Fruit fly (Drosophila melanogaster) whole organism, adult: ENCODE results near the gene CG6966.

Source experiments
- CG11617 ChIP-seq: fragments of 200-800 bp; sonication (Bioruptor generic); optimal IDR thresholded peaks from 2 replicates; lab custom pipeline; 2017; ENCODE audit warnings: mild to moderate bottlenecking, missing biosample characterization, missing genetic modification reagents, missing genetic modification characterization
- CG12768 ChIP-seq: fragments of 200-800 bp; sonication (Bioruptor generic); optimal IDR thresholded peaks from 2 replicates; lab custom pipeline; 2017; ENCODE audit warnings: missing biosample characterization, missing genetic modification characterization, mild to moderate bottlenecking, moderate library complexity, missing genetic modification reagents
- CG14711 ChIP-seq: fragments of 200-800 bp; sonication (Bioruptor generic); optimal IDR thresholded peaks from 2 replicates; lab custom pipeline; 2018; ENCODE audit warnings: missing biosample characterization, mild to moderate bottlenecking, missing genetic modification characterization, moderate library complexity
- CG1620 ChIP-seq: fragments of 200-800 bp; sonication (Bioruptor generic); optimal IDR thresholded peaks from 2 replicates; lab custom pipeline; 2016; ENCODE audit warnings: missing biosample characterization, missing genetic modification characterization
- CG33017 ChIP-seq: fragments of 200-800 bp; sonication (Bioruptor generic); optimal IDR thresholded peaks from 2 replicates; lab custom pipeline; 2018; ENCODE audit warnings: missing biosample characterization, mild to moderate bottlenecking, missing genetic modification characterization, moderate library complexity
- CG5204 ChIP-seq: fragments of 200-800 bp; sonication (Bioruptor generic); optimal IDR thresholded peaks from 2 replicates; lab custom pipeline; 2016; ENCODE audit warnings: missing biosample characterization, missing genetic modification characterization
- CG7045 ChIP-seq: fragments of 200-800 bp; sonication (Bioruptor generic); optimal IDR thresholded peaks from 2 replicates; lab custom pipeline; 2017; ENCODE audit warnings: missing biosample characterization, mild to moderate bottlenecking, missing genetic modification characterization
- CG7101 ChIP-seq: fragments of 200-800 bp; sonication (Bioruptor generic); optimal IDR thresholded peaks from 2 replicates; lab custom pipeline; 2018; ENCODE audit warnings: missing biosample characterization, mild to moderate bottlenecking, missing genetic modification characterization, moderate library complexity
- Clk ChIP-seq: fragments of 200-800 bp; sonication (Bioruptor generic); optimal IDR thresholded peaks from 2 replicates; lab custom pipeline; 2017; ENCODE audit warnings: missing biosample characterization, missing genetic modification characterization
- Crg-1 ChIP-seq: fragments of 200-800 bp; sonication (Bioruptor generic); optimal IDR thresholded peaks from 2 replicates; lab custom pipeline; 2016; ENCODE audit warnings: missing biosample characterization, missing genetic modification characterization
- Hr96 ChIP-seq: fragments of 200-800 bp; sonication (Bioruptor generic); optimal IDR thresholded peaks from 2 replicates; lab custom pipeline; 2016; ENCODE audit warnings: missing biosample characterization, missing genetic modification characterization
- Mnt ChIP-seq: fragments of 200-800 bp; sonication (Bioruptor generic); optimal IDR thresholded peaks from 2 replicates; lab custom pipeline; 2016; ENCODE audit warnings: missing biosample characterization, mild to moderate bottlenecking, missing genetic modification characterization
- bab1 ChIP-seq: fragments of 200-800 bp; sonication (Bioruptor generic); optimal IDR thresholded peaks from 3 replicates; lab custom pipeline; 2019; ENCODE audit warnings: missing biosample characterization, mild to moderate bottlenecking, missing genetic modification characterization, moderate library complexity
- cic ChIP-seq: fragments of 200-800 bp; sonication (Bioruptor generic); optimal IDR thresholded peaks from 2 replicates; lab custom pipeline; 2017; ENCODE audit warnings: missing biosample characterization, mild to moderate bottlenecking, missing genetic modification characterization, moderate library complexity
- cnc ChIP-seq, 2 experiments: fragments of >200 bp; optimal IDR thresholded peaks; 2 replicates each; lab custom pipeline; 2017
- kay ChIP-seq: fragments of 200-800 bp; sonication (Bioruptor generic); peaks from one replicate; lab custom pipeline; 2016; ENCODE audit warnings: missing biosample characterization, missing genetic modification characterization, borderline replicate concordance
- ovo ChIP-seq: fragments of 200-800 bp; sonication (Bioruptor generic); optimal IDR thresholded peaks from 2 replicates; lab custom pipeline; 2016; ENCODE audit warnings: missing biosample characterization, missing genetic modification characterization
- pad ChIP-seq: fragments of 200-800 bp; sonication (Bioruptor generic); optimal IDR thresholded peaks from 3 replicates; lab custom pipeline; 2017; ENCODE audit warnings: missing biosample characterization, missing genetic modification characterization, mild to moderate bottlenecking, moderate library complexity, missing genetic modification reagents
- tj ChIP-seq: fragments of 200-800 bp; sonication (Bioruptor generic); optimal IDR thresholded peaks from 3 replicates; lab custom pipeline; 2017; ENCODE audit warnings: missing biosample characterization, mild to moderate bottlenecking, missing genetic modification characterization, moderate library complexity
- toe ChIP-seq: fragments of 200-800 bp; sonication (Bioruptor generic); optimal IDR thresholded peaks from 2 replicates; lab custom pipeline; 2016; ENCODE audit warnings: missing biosample characterization, missing genetic modification characterization

Gene CG6966

dm6 chr3R:15110135-15110534 lies 14.7 kb upstream of the CG6966 start:
- TF ChIP-seq Mnt (GFP tag; lab: Kevin White, UChicago) = no peak
- TF ChIP-seq toe = no peak
- TF ChIP-seq CG7101 (tag; lab: Kevin White, UChicago) = peak; percentile 23
- TF ChIP-seq CG11617 (GFP tag; lab: Kevin White, UChicago) = no peak
- no peak for TF ChIP-seq pad
- TF ChIP-seq CG5204 (GFP tag; lab: Kevin White, UChicago) = peak; percentile 42
- TF ChIP-seq kay (GFP tag; lab: Kevin White, UChicago) = peak; percentile 51
- TF ChIP-seq CG12768 (GFP tag; lab: Kevin White, UChicago) = no peak
- TF ChIP-seq Clk = no peak
- no peak for TF ChIP-seq Crg-1 (GFP tag; lab: Kevin White, UChicago)
- no peak for TF ChIP-seq ovo (GFP tag; lab: Kevin White, UChicago)
- no peak for TF ChIP-seq cnc (optimal IDR thresholded peaks at IDR 0.05; lab: Kevin White, UChicago)
- TF ChIP-seq tj = no peak
- no peak for TF ChIP-seq Hr96 (GFP tag; lab: Kevin White, UChicago)
- peak; percentile 7 for TF ChIP-seq CG7045 (GFP tag; lab: Kevin White, UChicago)

dm6 chr3R:15094929-15095236 lies 548 bp downstream of the CG6966 start:
- TF ChIP-seq CG12768 (GFP tag; lab: Kevin White, UChicago) = no peak
- TF ChIP-seq toe = no peak
- TF ChIP-seq Mnt (GFP tag; lab: Kevin White, UChicago) = no peak
- TF ChIP-seq bab1 (GFP tag; lab: Kevin White, UChicago) = no peak
- no peak for TF ChIP-seq CG7101 (tag; lab: Kevin White, UChicago)
- no peak for TF ChIP-seq Hr96 (GFP tag; lab: Kevin White, UChicago)
- TF ChIP-seq cnc (optimal IDR thresholded peaks at IDR 0.05; lab: Kevin White, UChicago) = no peak
- TF ChIP-seq CG1620 (GFP tag; lab: Kevin White, UChicago) = no peak
- no peak for TF ChIP-seq tj
- TF ChIP-seq kay (GFP tag; lab: Kevin White, UChicago) = no peak
- no peak for TF ChIP-seq Clk
- TF ChIP-seq ovo (GFP tag; lab: Kevin White, UChicago) = no peak
- TF ChIP-seq cic = no peak
- no peak for TF ChIP-seq CG33017 (tag; lab: Kevin White, UChicago)
- TF ChIP-seq CG5204 (GFP tag; lab: Kevin White, UChicago) = no peak

- TF ChIP-seq kay (GFP tag; lab: Kevin White, UChicago) (no peak), Hr96 (GFP tag; lab: Kevin White, UChicago) (peak; percentile 8), CG7101 (tag; lab: Kevin White, UChicago) (no peak), toe (no peak), tj (peak; percentile 72), pad (no peak), bab1 (GFP tag; lab: Kevin White, UChicago) (no peak), CG33017 (tag; lab: Kevin White, UChicago) (no peak), CG11617 (GFP tag; lab: Kevin White, UChicago) (peak; percentile 42), Clk (no peak), CG12768 (GFP tag; lab: Kevin White, UChicago) (no peak)
These were observed 1.1 kb downstream of the CG6966 start for dm6 chr3R:15094218-15094928.

dm6 chr3R:15092784-15093183 lies 2.6 kb downstream of the CG6966 start:
- TF ChIP-seq toe (no peak), cic (peak; percentile 27), CG1620 (GFP tag; lab: Kevin White, UChicago) (no peak), tj (peak; percentile 63), Mnt (GFP tag; lab: Kevin White, UChicago) (no peak), CG14711 (tag; lab: Kevin White, UChicago) (no peak), Hr96 (GFP tag; lab: Kevin White, UChicago) (no peak)

dm6 chr3R:15092351-15092750 lies 3.1 kb downstream of the CG6966 start:
- no peak for TF ChIP-seq CG7045 (GFP tag; lab: Kevin White, UChicago)
- no peak for TF ChIP-seq Hr96 (GFP tag; lab: Kevin White, UChicago)
- TF ChIP-seq pad = no peak
- TF ChIP-seq Crg-1 (GFP tag; lab: Kevin White, UChicago) = no peak
- no peak for TF ChIP-seq Mnt (GFP tag; lab: Kevin White, UChicago)

dm6 chr3R:15091680-15092343 lies 3.6 kb downstream of the CG6966 start:
- TF ChIP-seq tj (no peak), CG5204 (GFP tag; lab: Kevin White, UChicago) (no peak)

dm6 chr3R:15089922-15090261 lies 5.5 kb downstream of the CG6966 start:
- TF ChIP-seq ovo (GFP tag; lab: Kevin White, UChicago) (no peak), Crg-1 (GFP tag; lab: Kevin White, UChicago) (no peak), cic (no peak), CG7045 (GFP tag; lab: Kevin White, UChicago) (no peak), kay (GFP tag; lab: Kevin White, UChicago) (no peak)
